Fruit fly (Drosophila melanogaster) whole organism, embryonic: ENCODE results near the gene CG10165.

Experiments
- ATbp ChIP-seq: fragments of 200-800 bp; sonication (Bioruptor generic); optimal IDR thresholded peaks from 2 replicates; lab custom pipeline; 2017; ENCODE audit warnings: missing biosample characterization, mild to moderate bottlenecking, missing genetic modification characterization, missing genetic modification reagents
- Atf3 ChIP-seq: fragments of 200-800 bp; sonication (Bioruptor generic); optimal IDR thresholded peaks from 3 replicates; lab custom pipeline; 2016; ENCODE audit warnings: missing biosample characterization, missing genetic modification characterization
- CG10565 ChIP-seq: fragments of 200-800 bp; sonication (Bioruptor generic); optimal IDR thresholded peaks from 3 replicates; lab custom pipeline; 2016; ENCODE audit warnings: missing biosample characterization, mild to moderate bottlenecking, missing genetic modification characterization
- CG10654 ChIP-seq: fragments of 200-800 bp; sonication (Bioruptor generic); optimal IDR thresholded peaks from 2 replicates; lab custom pipeline; 2016; ENCODE audit warnings: missing biosample characterization, missing genetic modification characterization
- CG11247 ChIP-seq: fragments of 200-800 bp; sonication (Bioruptor generic); IDR thresholded peaks from 2 replicates; pipeline ENCODE4 v1.3.6; 2022; ENCODE audit warnings: missing biosample characterization, missing genetic modification characterization
- CG12104 ChIP-seq: fragments of 200-800 bp; sonication (Bioruptor generic); optimal IDR thresholded peaks from 3 replicates; lab custom pipeline; 2016; ENCODE audit warnings: missing biosample characterization, missing genetic modification characterization
- CG15514 ChIP-seq: fragments of 200-800 bp; sonication (Bioruptor generic); optimal IDR thresholded peaks from 3 replicates; lab custom pipeline; 2017; ENCODE audit warnings: missing biosample characterization, missing genetic modification characterization, mild to moderate bottlenecking, moderate library complexity, missing genetic modification reagents
- CG16779 ChIP-seq: fragments of 200-800 bp; sonication (Bioruptor generic); IDR thresholded peaks from 2 replicates; pipeline ENCODE4 v1.3.6; 2022; ENCODE audit warnings: missing biosample characterization, missing genetic modification characterization
- CG16863 ChIP-seq: fragments of 200-800 bp; sonication (Bioruptor generic); optimal IDR thresholded peaks from 3 replicates; lab custom pipeline; 2016; ENCODE audit warnings: missing biosample characterization, missing genetic modification characterization
- CG17186 ChIP-seq: fragments of 200-800 bp; sonication (Bioruptor generic); optimal IDR thresholded peaks from 3 replicates; lab custom pipeline; 2017; ENCODE audit warnings: missing biosample characterization, missing genetic modification reagents, missing genetic modification characterization
- CG17385 ChIP-seq: fragments of 200-800 bp; sonication (Bioruptor generic); optimal IDR thresholded peaks from 3 replicates; lab custom pipeline; 2018; ENCODE audit warnings: missing biosample characterization, mild to moderate bottlenecking, missing genetic modification characterization
- CG1832 ChIP-seq: fragments of 200-800 bp; sonication (Bioruptor generic); optimal IDR thresholded peaks from 2 replicates; lab custom pipeline; 2017; ENCODE audit warnings: missing biosample characterization, mild to moderate bottlenecking, missing genetic modification characterization, inconsistent platforms
- CG32772 ChIP-seq: fragments of 200-800 bp; sonication (Bioruptor generic); IDR thresholded peaks from 2 replicates; pipeline ENCODE4 v1.3.6; 2022; ENCODE audit warnings: missing biosample characterization, missing genetic modification characterization
- CG8924 ChIP-seq: fragments of 200-800 bp; optimal IDR thresholded peaks from 3 replicates; lab custom pipeline; 2019; ENCODE audit warnings: missing biosample characterization, mild to moderate bottlenecking, missing genetic modification characterization, moderate library complexity
- CG9817 ChIP-seq: fragments of 200-800 bp; sonication (Bioruptor generic); optimal IDR thresholded peaks from 2 replicates; lab custom pipeline; 2018; ENCODE audit warnings: missing biosample characterization, mild to moderate bottlenecking, missing genetic modification characterization, moderate library complexity
- Camta ChIP-seq: fragments of 200-800 bp; sonication (Bioruptor generic); optimal IDR thresholded peaks from 2 replicates; lab custom pipeline; 2016; ENCODE audit warnings: missing biosample characterization, missing genetic modification characterization
- Dll ChIP-seq: fragments of 200-800 bp; sonication (Bioruptor generic); IDR thresholded peaks from 4 replicates; pipeline ENCODE4 v1.3.6; 2022; ENCODE audit warnings: missing biosample characterization, missing genetic modification characterization; ENCODE audit not compliant: partially characterized antibody
- Fer3 ChIP-seq: fragments of 200-800 bp; sonication (Bioruptor generic); optimal IDR thresholded peaks from 2 replicates; lab custom pipeline; 2018; ENCODE audit warnings: missing biosample characterization, mild to moderate bottlenecking, missing genetic modification characterization, moderate library complexity
- Gug ChIP-seq: fragments of 200-800 bp; sonication (Bioruptor generic); IDR thresholded peaks from 4 replicates; pipeline ENCODE4 v1.3.6; 2022; ENCODE audit warnings: missing biosample characterization, missing genetic modification characterization
- Hey ChIP-seq: fragments of 200-800 bp; sonication (Bioruptor generic); optimal IDR thresholded peaks from 3 replicates; lab custom pipeline; 2018; ENCODE audit warnings: missing biosample characterization, mild to moderate bottlenecking, missing genetic modification characterization
- Mrtf ChIP-seq: fragments of 200-800 bp; sonication (Bioruptor generic); IDR thresholded peaks from 3 replicates; pipeline ENCODE4 v1.3.6; 2022; ENCODE audit warnings: missing biosample characterization, missing genetic modification characterization
- NC2α ChIP-seq: fragments of 200-800 bp; sonication (Bioruptor generic); optimal IDR thresholded peaks from 2 replicates; lab custom pipeline; 2016; ENCODE audit warnings: missing biosample characterization, missing genetic modification characterization
- Opbp ChIP-seq: fragments of 200-800 bp; sonication (Bioruptor generic); IDR thresholded peaks from 3 replicates; pipeline ENCODE4 v1.3.6; 2022; ENCODE audit warnings: missing biosample characterization, missing genetic modification characterization; ENCODE audit not compliant: partially characterized antibody
- Poxn ChIP-seq: fragments of 200-800 bp; sonication (Bioruptor generic); IDR thresholded peaks from 2 replicates; pipeline ENCODE4 v1.3.6; 2022; ENCODE audit warnings: missing biosample characterization, missing genetic modification characterization
- Ptx1 ChIP-seq: fragments of 200-800 bp; sonication (Bioruptor generic); IDR thresholded peaks from 2 replicates; pipeline ENCODE4 v1.3.6; 2022; ENCODE audit warnings: missing biosample characterization, missing genetic modification characterization
- Ravus ChIP-seq: fragments of 200-800 bp; sonication (Bioruptor generic); IDR thresholded peaks from 2 replicates; pipeline ENCODE4 v1.3.6; 2022; ENCODE audit warnings: missing biosample characterization, missing genetic modification characterization
- amos ChIP-seq: fragments of 200-800 bp; sonication (Bioruptor generic); IDR thresholded peaks from 2 replicates; pipeline ENCODE4 v1.3.6; 2022; ENCODE audit warnings: missing biosample characterization, missing genetic modification characterization; ENCODE audit not compliant: partially characterized antibody
- az2 ChIP-seq: fragments of 200-800 bp; sonication (Bioruptor generic); optimal IDR thresholded peaks from 3 replicates; lab custom pipeline; 2016; ENCODE audit warnings: missing biosample characterization, missing genetic modification characterization
- da ChIP-seq: fragments of 200-800 bp; sonication (Bioruptor generic); optimal IDR thresholded peaks from 2 replicates; lab custom pipeline; 2016; ENCODE audit warnings: missing biosample characterization, missing genetic modification characterization
- dati ChIP-seq: fragments of 200-800 bp; sonication (Bioruptor generic); IDR thresholded peaks from 2 replicates; pipeline ENCODE4 v1.3.6; 2022; ENCODE audit warnings: missing biosample characterization, missing genetic modification characterization
- dimm ChIP-seq: fragments of 200-800 bp; sonication (Bioruptor generic); IDR thresholded peaks from 2 replicates; pipeline ENCODE4 v1.3.6; 2022; ENCODE audit warnings: missing biosample characterization, missing genetic modification characterization
- esg ChIP-seq: fragments of 200-800 bp; sonication (Bioruptor generic); conservative IDR thresholded peaks from 2 replicates; pipeline ENCODE4 v1.3.6; 2022; ENCODE audit warnings: missing biosample characterization, missing genetic modification characterization
- fd64A ChIP-seq: fragments of 200-800 bp; sonication (Bioruptor generic); optimal IDR thresholded peaks from 3 replicates; lab custom pipeline; 2018; ENCODE audit warnings: missing biosample characterization, mild to moderate bottlenecking, missing genetic modification characterization
- fd96Cb ChIP-seq: fragments of 200-800 bp; sonication (Bioruptor generic); optimal IDR thresholded peaks from 2 replicates; lab custom pipeline; 2018; ENCODE audit warnings: missing biosample characterization, mild to moderate bottlenecking, missing genetic modification characterization, moderate library complexity
- gem ChIP-seq: fragments of 200-800 bp; sonication (Bioruptor generic); optimal IDR thresholded peaks from 2 replicates; lab custom pipeline; 2019; ENCODE audit warnings: missing biosample characterization, mild to moderate bottlenecking, missing genetic modification characterization, moderate library complexity
- jumu ChIP-seq: fragments of 200-800 bp; sonication (Bioruptor generic); optimal IDR thresholded peaks from 3 replicates; lab custom pipeline; 2016; ENCODE audit warnings: missing biosample characterization, missing genetic modification characterization
- lola ChIP-seq, 3 experiments: fragments of >200 bp in 2 of 3; fragments of 200-800 bp in 1 of 3; sonication (Bioruptor generic) in 1 of 3; optimal IDR thresholded peaks; 2 replicates each; lab custom pipeline; 2017 to 2019; ENCODE audit warnings: missing biosample characterization in 3 of 3, missing genetic modification characterization in 3 of 3, mild to moderate bottlenecking in 1 of 3, moderate library complexity in 1 of 3
- odd ChIP-seq: fragments of 200-800 bp; sonication (Bioruptor generic); optimal IDR thresholded peaks from 2 replicates; lab custom pipeline; 2017; ENCODE audit warnings: missing biosample characterization, mild to moderate bottlenecking, missing genetic modification characterization
- org-1 ChIP-seq: fragments of 200-800 bp; sonication (Bioruptor generic); optimal IDR thresholded peaks from 2 replicates; lab custom pipeline; 2017; ENCODE audit warnings: missing biosample characterization, missing genetic modification characterization
- pan ChIP-seq, 4 experiments: fragments of >200 bp in 3 of 4; fragments of 200-800 bp in 1 of 4; sonication (Bioruptor generic) in 1 of 4; optimal IDR thresholded peaks in 3 of 4; IDR thresholded peaks in 1 of 4; 2 replicates each; pipeline versions ENCODE4 v1.3.6 to Lab custom; 2017 to 2022; ENCODE audit warnings: missing biosample characterization in 2 of 4, missing genetic modification characterization in 2 of 4, mixed read lengths in 1 of 4
- pho ChIP-seq: fragments of 200-800 bp; sonication (Bioruptor generic); optimal IDR thresholded peaks from 2 replicates; lab custom pipeline; 2016; ENCODE audit warnings: missing biosample characterization, missing genetic modification characterization
- pnt ChIP-seq: fragments of 200-800 bp; sonication (Bioruptor generic); optimal IDR thresholded peaks from 3 replicates; lab custom pipeline; 2016; ENCODE audit warnings: missing biosample characterization, missing genetic modification characterization
- slou ChIP-seq: fragments of 200-800 bp; sonication (Bioruptor generic); optimal IDR thresholded peaks from 3 replicates; lab custom pipeline; 2016; ENCODE audit warnings: missing biosample characterization, missing genetic modification characterization
- tin ChIP-seq: fragments of 200-800 bp; sonication (Bioruptor generic); optimal IDR thresholded peaks from 3 replicates; lab custom pipeline; 2016; ENCODE audit warnings: missing biosample characterization, missing genetic modification characterization
- tio ChIP-seq: fragments of 200-800 bp; sonication (Bioruptor generic); optimal IDR thresholded peaks from 2 replicates; lab custom pipeline; 2017; ENCODE audit warnings: missing biosample characterization, missing genetic modification characterization, inconsistent platforms
- tll ChIP-seq, 2 experiments: fragments of 200-800 bp in 1 of 2; fragments of >200 bp in 1 of 2; sonication (Bioruptor generic) in 1 of 2; optimal IDR thresholded peaks; 2 replicates each; lab custom pipeline; 2017 to 2019; ENCODE audit warnings: missing biosample characterization in 2 of 2, missing genetic modification characterization in 2 of 2, mild to moderate bottlenecking in 1 of 2, moderate library complexity in 1 of 2
- unpg ChIP-seq: fragments of 200-800 bp; sonication (Bioruptor generic); optimal IDR thresholded peaks from 3 replicates; lab custom pipeline; 2018; ENCODE audit warnings: missing biosample characterization, mild to moderate bottlenecking, missing genetic modification characterization, moderate library complexity
- zen2 ChIP-seq: fragments of 200-800 bp; sonication (Bioruptor generic); IDR thresholded peaks from 3 replicates; pipeline ENCODE4 v1.3.6; 2022; ENCODE audit warnings: missing biosample characterization, missing genetic modification characterization; ENCODE audit not compliant: partially characterized antibody

The CG10165 gene

DNA sequence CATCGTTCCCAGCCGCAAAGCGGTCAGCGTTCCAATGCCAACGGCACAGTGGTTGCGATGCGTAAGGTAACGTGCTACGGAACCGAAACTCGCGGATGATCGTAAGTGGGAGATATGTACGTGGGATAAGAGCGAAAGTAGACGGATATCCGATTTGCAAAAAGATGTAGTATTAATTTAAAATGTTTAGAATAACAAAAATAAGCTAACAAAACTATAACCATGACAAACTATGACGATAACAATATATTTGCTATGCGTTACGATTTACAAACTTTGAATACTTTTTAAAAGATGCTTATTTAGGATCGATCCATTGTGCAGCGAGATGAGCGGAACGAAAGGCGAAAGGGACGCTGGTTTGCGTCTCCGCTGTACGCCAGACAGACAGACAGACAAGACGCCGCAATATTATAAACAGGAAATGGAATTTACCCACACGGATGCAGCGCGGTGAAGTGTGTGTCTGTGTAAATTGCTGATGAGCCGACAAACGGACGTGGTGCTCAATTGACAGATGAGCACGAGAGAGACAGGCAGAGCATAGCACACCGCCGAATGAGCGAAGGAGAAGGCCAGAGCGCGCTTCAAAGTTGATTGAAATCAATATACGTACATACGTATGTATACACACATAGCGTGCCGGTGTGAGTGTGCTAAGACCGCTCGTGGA lies 45.7 kb upstream of the CG10165 start (continued):
- TF ChIP-seq dati (GFP tag; lab: Robert Waterston, UW) (no peak; the same call in 1 of the 2 replicates), fd64A (GFP tag; lab: Kevin White, UChicago) (peak; percentile 81), unpg (GFP tag; lab: Kevin White, UChicago) (peak; percentile 96), Atf3 (GFP tag; lab: Kevin White, UChicago) (peak; percentile 95), Ravus (GFP tag; lab: Robert Waterston, UW) (peak; percentile 87), CG16779 (GFP tag; lab: Robert Waterston, UW) (peak; percentile 68), jumu (GFP tag; lab: Kevin White, UChicago) (peak; percentile 97), zen2 (GFP tag; lab: Robert Waterston, UW) (0 out of 3 replicates have a peak, but pooled peaks have one; percentile 18), NC2α (peak; percentile 94), CG10654 (GFP tag; lab: Kevin White, UChicago) (peak; percentile 96), da (GFP tag; lab: Kevin White, UChicago) (peak; percentile 94), CG17385 (GFP tag; lab: Kevin White, UChicago) (peak; percentile 86), CG9817 (tag; lab: Kevin White, UChicago) (peak; percentile 92), pho (GFP tag; lab: Kevin White, UChicago) (peak; percentile 98), odd (peak; percentile 90), fd96Cb (tag; lab: Kevin White, UChicago) (peak; percentile 97), dimm (GFP tag; lab: Robert Waterston, UW) (peak; percentile 76), CG32772 (GFP tag; lab: Robert Waterston, UW) (peak; percentile 92), esg (peak; percentile 97), Hey (tag; lab: Kevin White, UChicago) (peak; percentile 63), CG11247 (GFP tag; lab: Robert Waterston, UW) (peak; percentile 84), CG17186 (GFP tag; lab: Kevin White, UChicago) (peak; percentile 84), ATbp (peak; percentile 88), Ptx1 (GFP tag; lab: Robert Waterston, UW) (peak; percentile 96), slou (peak; percentile 96), Poxn (GFP tag; lab: Robert Waterston, UW) (peak; percentile 84), lola (GFP tag; optimal IDR thresholded peaks at IDR 0.05; lab: Kevin White, UChicago) (peak in 2 of 3 experiments; percentile 44 to 97), Fer3 (tag; lab: Kevin White, UChicago) (peak; percentile 92), pan (optimal IDR thresholded peaks at IDR 0.05; lab: Kevin White, UChicago) (no peak), pan (GFP tag; optimal IDR thresholded peaks at IDR 0.05 in 1 of 2, IDR thresholded peaks at IDR 0.05 in 1 of 2) (peak in 1 of 2 experiments; percentile 95), CG8924 (tag; lab: Kevin White, UChicago) (peak; percentile 97), Gug (peak; percentile 97), Mrtf (GFP tag; lab: Robert Waterston, UW) (peak; percentile 92), tio (GFP tag; lab: Kevin White, UChicago) (peak; percentile 97), tin (GFP tag; lab: Kevin White, UChicago) (peak; percentile 96), tll (GFP tag; optimal IDR thresholded peaks at IDR 0.05; lab: Kevin White, UChicago) (peak in 1 of 2 experiments; percentile 28), az2 (GFP tag; lab: Kevin White, UChicago) (peak; percentile 97), org-1 (GFP tag; lab: Kevin White, UChicago) (peak; percentile 97), Camta (GFP tag; lab: Kevin White, UChicago) (peak; percentile 98), CG10565 (GFP tag; lab: Kevin White, UChicago) (peak; percentile 83), pnt (peak; percentile 96), CG15514 (GFP tag; lab: Kevin White, UChicago) (peak; percentile 90), amos (GFP tag; lab: Robert Waterston, UW) (peak; percentile 27; the same call in 1 of the 2 replicates), CG12104 (GFP tag; lab: Kevin White, UChicago) (peak; percentile 96), gem (tag; lab: Kevin White, UChicago) (peak; percentile 98), Opbp (GFP tag; lab: Robert Waterston, UW) (no peak), Dll (GFP tag; lab: Robert Waterston, UW) (no peak), CG1832 (GFP tag; lab: Kevin White, UChicago) (peak; percentile 77), CG16863 (peak; percentile 95)
